Worm (Caenorhabditis elegans): Measurements from ENCODE around the gene D1005.10.

DNA sequence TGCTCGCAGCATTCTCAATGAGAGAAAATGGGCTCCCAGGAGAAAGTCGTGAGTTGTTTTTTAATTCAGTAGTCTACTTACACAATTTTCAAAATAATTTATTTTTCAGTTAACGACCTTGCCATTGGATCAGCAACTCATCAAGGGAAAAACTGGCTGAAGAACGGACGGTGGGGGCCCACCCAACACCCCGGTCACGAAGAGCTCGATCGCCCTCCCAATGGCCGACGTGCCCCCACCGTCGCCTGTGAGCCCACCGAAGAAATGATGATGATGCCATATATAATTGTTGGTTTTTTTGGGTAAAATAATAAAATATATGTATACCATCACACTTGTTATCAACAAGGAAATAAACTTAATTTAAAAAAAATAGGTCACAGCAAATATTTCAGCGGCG lies 16.9 kb upstream of the D1005.10 start:
- TF ChIP-seq ztf-11 (tag; optimal IDR thresholded peaks at IDR 0.05) (no peak), mep-1 (tag; optimal IDR thresholded peaks at IDR 0.05) (no peak), C04F5.9 (tag; optimal IDR thresholded peaks at IDR 0.05) (no peak)
